Worm (Caenorhabditis elegans): Measurements from ENCODE around the gene sqst-5.

Gene sqst-5

ce11 chrIII:147570-148076 lies at the start of gene sqst-5:
Gene sqst-5 (minus strand): TSS chrIII:147620.
- TF ChIP-seq skn-1 (tag; optimal IDR thresholded peaks at IDR 0.05): no peak
- TF ChIP-seq elt-2 (tag; optimal IDR thresholded peaks at IDR 0.05): peak; percentile 76
- peak; percentile 59 for TF ChIP-seq pqm-1 (tag; optimal IDR thresholded peaks at IDR 0.05)
- no peak for TF ChIP-seq lin-15B (tag; optimal IDR thresholded peaks at IDR 0.05)
- TF ChIP-seq R02D3.7 (tag; optimal IDR thresholded peaks at IDR 0.05): no peak

DNA sequence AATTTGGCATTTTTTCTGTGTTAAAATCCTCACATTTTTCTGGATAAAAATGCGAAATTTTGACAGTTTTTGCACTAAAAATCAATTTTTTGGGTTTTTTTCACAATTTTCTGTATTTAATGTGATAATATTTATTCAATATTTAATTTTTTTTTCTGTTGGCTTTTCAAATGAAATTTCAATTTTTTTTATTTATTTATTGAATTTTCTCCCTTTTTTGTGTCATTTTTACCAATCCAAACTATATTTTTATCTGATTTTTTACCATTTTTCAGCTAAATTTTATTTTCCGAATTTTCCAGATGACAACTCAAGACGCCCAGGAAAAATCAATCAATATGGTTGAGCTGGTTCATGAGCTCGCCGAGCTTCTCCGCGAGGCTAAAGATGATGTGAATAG lies 46.7 kb upstream of the sqst-5 start, which contains the start of gene F40G9.17:
TSS of gene F40G9.17 (plus strand) at position 301 of the 400 bp plus-strand sequence.
- no peak for TF ChIP-seq hmg-11 (tag; optimal IDR thresholded peaks at IDR 0.05)
- TF ChIP-seq ztf-11 (tag; optimal IDR thresholded peaks at IDR 0.05): no peak
- TF ChIP-seq ZK546.5 (tag; optimal IDR thresholded peaks at IDR 0.05): no peak
- TF ChIP-seq ceh-16 (tag; optimal IDR thresholded peaks at IDR 0.05): no peak
- no peak for TF ChIP-seq nhr-25 (tag; optimal IDR thresholded peaks at IDR 0.05)
- TF ChIP-seq fkh-2 (tag; optimal IDR thresholded peaks at IDR 0.05): no peak
- TF ChIP-seq egl-27 (tag; optimal IDR thresholded peaks at IDR 0.05): no peak
- no peak for TF ChIP-seq daf-12 (tag; optimal IDR thresholded peaks at IDR 0.05)
- no peak for TF ChIP-seq egl-5 (tag; optimal IDR thresholded peaks at IDR 0.05)
- no peak for TF ChIP-seq jun-1 (tag; optimal IDR thresholded peaks at IDR 0.05)
- no peak for TF ChIP-seq sea-2 (GFP tag; optimal IDR thresholded peaks at IDR 0.05)
- no peak for TF ChIP-seq skn-1 (tag; optimal IDR thresholded peaks at IDR 0.05)
- no peak for TF ChIP-seq ceh-82 (tag; optimal IDR thresholded peaks at IDR 0.05)
- no peak for TF ChIP-seq tbx-2 (tag; optimal IDR thresholded peaks at IDR 0.05)
- no peak for TF ChIP-seq ceh-28 (tag; optimal IDR thresholded peaks at IDR 0.05)

- TF ChIP-seq nfya-1 (tag; optimal IDR thresholded peaks at IDR 0.05; ENCODE audit: insufficient read depth) (no peak), ceh-82 (tag; optimal IDR thresholded peaks at IDR 0.05) (no peak), ztf-11 (tag; optimal IDR thresholded peaks at IDR 0.05) (no peak), snpc-4 (tag; optimal IDR thresholded peaks at IDR 0.05) (no peak), ceh-16 (tag; optimal IDR thresholded peaks at IDR 0.05) (no peak), eor-1 (tag; optimal IDR thresholded peaks at IDR 0.05) (no peak), nhr-11 (tag; optimal IDR thresholded peaks at IDR 0.05) (no peak), egl-27 (tag; optimal IDR thresholded peaks at IDR 0.05) (no peak), ceh-28 (tag; optimal IDR thresholded peaks at IDR 0.05) (no peak), R02D3.7 (tag; optimal IDR thresholded peaks at IDR 0.05) (no peak), pha-4 (tag; optimal IDR thresholded peaks at IDR 0.05) (no peak), elt-1 (tag; optimal IDR thresholded peaks at IDR 0.05) (no peak), lin-39 (tag; optimal IDR thresholded peaks at IDR 0.05) (no peak), ceh-9 (tag; optimal IDR thresholded peaks at IDR 0.05) (no peak)
Measured at ce11 chrIII:191803-192202, 44.4 kb upstream of the sqst-5 start, which contains the start of gene sec-20. Gene sec-20 (plus strand): TSS chrIII:192103.

- peak; percentile 6 for TF ChIP-seq elt-2 (tag; optimal IDR thresholded peaks at IDR 0.05)
- no peak for TF ChIP-seq tbx-2 (tag; optimal IDR thresholded peaks at IDR 0.05)
- no peak for TF ChIP-seq elt-1 (tag; optimal IDR thresholded peaks at IDR 0.05)
- TF ChIP-seq pha-4 (tag; optimal IDR thresholded peaks at IDR 0.05): no peak
Measured at ce11 chrIII:190686-191085, 43.3 kb upstream of the sqst-5 start, which contains the start of gene cox-17. Gene cox-17 (plus strand): TSS chrIII:190986.

DNA sequence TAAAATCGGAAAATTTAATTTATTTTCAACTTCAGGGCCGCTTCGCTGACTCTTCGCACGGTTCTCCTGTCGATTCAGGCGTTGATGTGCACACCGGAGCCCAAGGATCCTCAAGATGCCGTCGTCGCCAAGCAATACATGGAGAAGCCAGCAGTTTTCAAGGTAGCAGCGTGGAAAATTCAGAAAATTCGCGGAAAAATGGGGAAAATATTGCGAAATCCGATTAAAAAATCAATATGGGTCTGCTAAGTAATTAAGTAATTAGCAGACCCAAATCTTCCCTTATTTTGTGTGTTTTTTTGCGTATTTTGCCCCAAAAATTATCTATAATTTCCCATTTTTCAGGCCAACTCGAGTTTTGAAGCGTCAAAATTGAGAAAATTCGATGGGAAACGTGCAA lies 41.9 kb upstream of the sqst-5 start:
- TF ChIP-seq ceh-9 (tag; optimal IDR thresholded peaks at IDR 0.05) (no peak), ZK546.5 (tag; optimal IDR thresholded peaks at IDR 0.05) (no peak)

DNA sequence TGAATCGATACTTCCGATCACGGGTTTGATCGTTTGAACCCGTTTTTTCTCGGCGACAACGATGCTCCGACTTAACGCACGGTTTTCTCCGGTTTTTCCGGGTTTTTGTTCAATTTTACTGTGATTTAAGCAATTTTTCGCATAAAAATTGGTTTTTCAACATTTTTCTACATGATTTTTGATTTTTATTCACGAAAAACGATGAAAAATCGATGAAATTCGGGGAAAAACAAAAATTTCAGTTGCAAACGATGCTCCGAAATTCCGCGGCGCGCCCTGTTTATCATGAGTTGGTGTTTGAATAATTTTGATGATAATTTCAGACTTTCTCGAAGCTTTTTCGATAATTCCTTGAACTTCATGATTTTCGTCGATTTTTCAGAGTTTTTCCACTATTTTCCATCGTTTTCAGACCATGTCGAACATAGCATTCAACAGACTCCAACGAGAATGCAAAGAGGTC lies 41.0 kb upstream of the sqst-5 start, which contains the start of gene ubc-20:
TSS of gene ubc-20 (plus strand) at position 413 of the 463 bp plus-strand sequence.
- TF ChIP-seq nhr-76 (tag; optimal IDR thresholded peaks at IDR 0.05): no peak
- peak; percentile 29 for TF ChIP-seq nfya-1 (tag; optimal IDR thresholded peaks at IDR 0.05; ENCODE audit: insufficient read depth)
- no peak for TF ChIP-seq pqm-1 (tag; optimal IDR thresholded peaks at IDR 0.05)
- no peak for TF ChIP-seq fos-1 (tag; optimal IDR thresholded peaks at IDR 0.05)
- TF ChIP-seq hmg-11 (tag; optimal IDR thresholded peaks at IDR 0.05): peak; percentile 39
- no peak for TF ChIP-seq elt-3 (tag; optimal IDR thresholded peaks at IDR 0.05)
- no peak for TF ChIP-seq nhr-237 (tag; optimal IDR thresholded peaks at IDR 0.05)
- no peak for TF ChIP-seq mdl-1 (tag; optimal IDR thresholded peaks at IDR 0.05)
- peak; percentile 15 for TF ChIP-seq lin-15B (tag; optimal IDR thresholded peaks at IDR 0.05)
- TF ChIP-seq elt-2 (tag; optimal IDR thresholded peaks at IDR 0.05): peak; percentile 42
- no peak for TF ChIP-seq egl-5 (tag; optimal IDR thresholded peaks at IDR 0.05)
- TF ChIP-seq nhr-11 (tag; optimal IDR thresholded peaks at IDR 0.05): no peak
- no peak for TF ChIP-seq egl-27 (tag; optimal IDR thresholded peaks at IDR 0.05)
- no peak for TF ChIP-seq nhr-25 (tag; optimal IDR thresholded peaks at IDR 0.05)
- TF ChIP-seq nhr-43 (tag; optimal IDR thresholded peaks at IDR 0.05; ENCODE audit: poor library complexity, severe bottlenecking): no peak
- TF ChIP-seq aly-2 (tag; optimal IDR thresholded peaks at IDR 0.05): no peak
- peak; percentile 14 for TF ChIP-seq skn-1 (tag; optimal IDR thresholded peaks at IDR 0.05)
- TF ChIP-seq fkh-2 (tag; optimal IDR thresholded peaks at IDR 0.05): no peak
- TF ChIP-seq lsy-12 (tag; optimal IDR thresholded peaks at IDR 0.05): no peak
- TF ChIP-seq tbx-2 (tag; optimal IDR thresholded peaks at IDR 0.05): no peak
- TF ChIP-seq ceh-16 (tag; optimal IDR thresholded peaks at IDR 0.05): no peak
- no peak for TF ChIP-seq nhr-28 (tag; optimal IDR thresholded peaks at IDR 0.05)
- no peak for TF ChIP-seq daf-12 (tag; optimal IDR thresholded peaks at IDR 0.05)
- no peak for TF ChIP-seq mml-1 (tag; optimal IDR thresholded peaks at IDR 0.05)
- no peak for TF ChIP-seq fkh-10 (GFP tag; optimal IDR thresholded peaks at IDR 0.05)
- no peak for TF ChIP-seq snpc-4 (tag; optimal IDR thresholded peaks at IDR 0.05)
- TF ChIP-seq eor-1 (tag; optimal IDR thresholded peaks at IDR 0.05): no peak
- no peak for TF ChIP-seq lin-39 (tag; optimal IDR thresholded peaks at IDR 0.05)
- TF ChIP-seq jun-1 (tag; optimal IDR thresholded peaks at IDR 0.05): no peak
- TF ChIP-seq ceh-82 (tag; optimal IDR thresholded peaks at IDR 0.05): no peak
- peak; percentile 51 for TF ChIP-seq pha-4 (tag; optimal IDR thresholded peaks at IDR 0.05)
